Worm (Caenorhabditis elegans) whole organism, L3 larva: ENCODE data around the gene adt-3.

Source experiments
- R02D3.7 ChIP-seq: fragments of 150-350 bp; optimal IDR thresholded peaks from 2 replicates; lab custom pipeline; 2014; ENCODE audit warnings: missing biosample characterization, missing genetic modification characterization
- ZK546.5 ChIP-seq: sonication (generic microtip); optimal IDR thresholded peaks from 2 replicates; lab custom pipeline; 2017; ENCODE audit warnings: missing biosample characterization, missing genetic modification characterization
- aly-2 ChIP-seq: fragments of 150-350 bp; optimal IDR thresholded peaks from 2 replicates; lab custom pipeline; 2014; ENCODE audit warnings: missing biosample characterization, missing genetic modification characterization
- ama-1 ChIP-seq: fragments of 150-350 bp; optimal IDR thresholded peaks from 2 replicates; lab custom pipeline; 2018
- ceh-16 ChIP-seq: sonication (generic microtip); optimal IDR thresholded peaks from 2 replicates; lab custom pipeline; 2017; ENCODE audit warnings: missing biosample characterization, missing genetic modification characterization
- ceh-82 ChIP-seq: fragments of 150-350 bp; optimal IDR thresholded peaks from 2 replicates; lab custom pipeline; 2014; ENCODE audit warnings: missing biosample characterization, missing genetic modification characterization
- egl-27 ChIP-seq: sonication (generic microtip); optimal IDR thresholded peaks from 4 replicates; lab custom pipeline; 2017; ENCODE audit warnings: missing biosample characterization, missing genetic modification reagents, missing genetic modification characterization
- egl-5 ChIP-seq: fragments of 150-350 bp; optimal IDR thresholded peaks from 2 replicates; lab custom pipeline; 2017; ENCODE audit warnings: missing biosample characterization, missing genetic modification reagents, missing genetic modification characterization, inconsistent platforms
- elt-1 ChIP-seq: fragments of 150-350 bp; optimal IDR thresholded peaks from 2 replicates; lab custom pipeline; 2014; ENCODE audit warnings: missing biosample characterization, missing genetic modification characterization
- elt-3 ChIP-seq, 3 experiments: fragments of 150-350 bp in 1 of 3; sonication (generic microtip) in 2 of 3; optimal IDR thresholded peaks; 2 replicates in 2 of 3; 4 replicates in 1 of 3; lab custom pipeline; 2014 to 2017; ENCODE audit warnings: missing biosample characterization in 3 of 3, missing genetic modification characterization in 3 of 3
- fkh-10 ChIP-seq: sonication (generic microtip); optimal IDR thresholded peaks from 2 replicates; lab custom pipeline; 2017; ENCODE audit warnings: missing biosample characterization, missing genetic modification reagents, missing genetic modification characterization
- fkh-2 ChIP-seq: fragments of 150-350 bp; optimal IDR thresholded peaks from 2 replicates; lab custom pipeline; 2014; ENCODE audit warnings: missing biosample characterization, missing genetic modification reagents, missing genetic modification characterization
- hmg-11 ChIP-seq: sonication (generic microtip); optimal IDR thresholded peaks from 2 replicates; lab custom pipeline; 2016; ENCODE audit warnings: missing genetic modification characterization, missing compliant biosample characterization
- jun-1 ChIP-seq: fragments of 150-350 bp; optimal IDR thresholded peaks from 2 replicates; lab custom pipeline; 2014; ENCODE audit warnings: missing biosample characterization, missing genetic modification reagents, missing genetic modification characterization
- lsy-12 ChIP-seq: sonication (generic microtip); optimal IDR thresholded peaks from 2 replicates; lab custom pipeline; 2016; ENCODE audit warnings: mild to moderate bottlenecking, missing genetic modification characterization, missing compliant biosample characterization
- mdl-1 ChIP-seq: fragments of 150-350 bp; optimal IDR thresholded peaks from 2 replicates; lab custom pipeline; 2014; ENCODE audit warnings: missing biosample characterization, missing genetic modification characterization
- mml-1 ChIP-seq: fragments of 150-350 bp; sonication (generic microtip); optimal IDR thresholded peaks from 3 replicates; lab custom pipeline; 2014; ENCODE audit warnings: missing biosample characterization, missing genetic modification characterization
- nfya-1 ChIP-seq: sonication (generic microtip); optimal IDR thresholded peaks from 2 replicates; lab custom pipeline; 2017; ENCODE audit warnings: missing genetic modification characterization, mild to moderate bottlenecking, missing compliant biosample characterization, antibody characterized with exemption, moderate library complexity; ENCODE audit not compliant: insufficient read depth
- nhr-11 ChIP-seq: fragments of 150-350 bp; optimal IDR thresholded peaks from 2 replicates; lab custom pipeline; 2014; ENCODE audit warnings: missing biosample characterization, missing genetic modification characterization
- nhr-12 ChIP-seq: fragments of 150-350 bp; optimal IDR thresholded peaks from 2 replicates; lab custom pipeline; 2014; ENCODE audit warnings: missing biosample characterization, missing genetic modification characterization
- nhr-23 ChIP-seq: fragments of 150-350 bp; optimal IDR thresholded peaks from 2 replicates; lab custom pipeline; 2014; ENCODE audit warnings: missing biosample characterization, missing genetic modification reagents, missing genetic modification characterization
- nhr-237 ChIP-seq: fragments of 150-350 bp; optimal IDR thresholded peaks from 2 replicates; lab custom pipeline; 2014; ENCODE audit warnings: missing biosample characterization, missing genetic modification characterization
- nhr-25 ChIP-seq: sonication (generic microtip); optimal IDR thresholded peaks from 2 replicates; lab custom pipeline; 2017; ENCODE audit warnings: missing biosample characterization, missing genetic modification characterization
- nhr-67 ChIP-seq: fragments of 150-350 bp; optimal IDR thresholded peaks from 2 replicates; lab custom pipeline; 2014; ENCODE audit warnings: missing biosample characterization, missing genetic modification characterization
- nhr-76 ChIP-seq: fragments of 150-350 bp; sonication (generic microtip); optimal IDR thresholded peaks from 5 replicates; lab custom pipeline; 2014; ENCODE audit warnings: missing biosample characterization, missing genetic modification characterization
- pha-4 ChIP-seq: fragments of 150-350 bp; optimal IDR thresholded peaks from 2 replicates; lab custom pipeline; 2014; ENCODE audit warnings: missing biosample characterization, missing genetic modification reagents, missing genetic modification characterization
- sea-2 ChIP-seq: fragments of 150-350 bp; sonication (generic microtip); optimal IDR thresholded peaks from 4 replicates; lab custom pipeline; 2014; ENCODE audit warnings: missing biosample characterization, missing genetic modification reagents, missing genetic modification characterization
- snpc-4 ChIP-seq: fragments of 150-350 bp; optimal IDR thresholded peaks from 2 replicates; lab custom pipeline; 2014; ENCODE audit warnings: missing biosample characterization, missing genetic modification characterization
- tbx-2 ChIP-seq: sonication (generic microtip); optimal IDR thresholded peaks from 2 replicates; lab custom pipeline; 2016; ENCODE audit warnings: mild to moderate bottlenecking, missing genetic modification characterization, missing compliant biosample characterization
- unc-39 ChIP-seq: sonication (generic microtip); optimal IDR thresholded peaks from 4 replicates; lab custom pipeline; 2017; ENCODE audit warnings: missing biosample characterization, missing genetic modification characterization
- zag-1 ChIP-seq: fragments of 150-350 bp; optimal IDR thresholded peaks from 2 replicates; lab custom pipeline; 2014; ENCODE audit warnings: missing biosample characterization, missing genetic modification characterization

Gene adt-3

DNA sequence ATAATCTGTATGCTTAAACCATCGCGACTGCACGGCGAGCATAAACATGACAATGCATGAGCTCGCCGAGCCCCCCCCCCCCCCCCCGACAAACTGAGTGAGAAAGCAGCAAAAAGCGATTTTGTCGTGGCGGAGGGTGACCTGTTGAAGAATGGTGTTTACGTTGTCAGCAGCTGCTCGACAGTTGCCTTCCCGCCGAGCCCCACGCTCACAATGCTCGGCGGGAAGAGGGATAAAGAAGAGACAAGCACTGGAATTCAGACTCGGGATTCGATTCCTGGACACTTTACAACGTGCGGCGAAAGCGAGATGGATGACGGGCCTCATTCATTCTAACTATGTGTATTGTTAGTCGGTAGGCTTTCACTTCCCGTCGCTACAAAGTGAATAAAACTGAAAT, 30.7 kb upstream of the adt-3 start:
- TF ChIP-seq nhr-11 (tag; lab: Kevin White, UChicago) (no peak), ceh-82 (no peak), zag-1 (tag; lab: Kevin White, UChicago) (no peak), nhr-76 (tag; lab: Kevin White, UChicago) (no peak), unc-39 (no peak), ceh-16 (tag; lab: Kevin White, UChicago) (no peak), ama-1 (lab: Kevin White, UChicago) (no peak)

ce11 chrX:3901389-3901788, 30.1 kb upstream of the adt-3 start:
- TF ChIP-seq ama-1 (lab: Kevin White, UChicago) (no peak), fkh-10 (GFP tag; lab: Kevin White, UChicago) (peak; percentile 93), nfya-1 (tag; lab: Kevin White, UChicago) (no peak), aly-2 (tag; lab: Kevin White, UChicago) (no peak), zag-1 (tag; lab: Kevin White, UChicago) (no peak), nhr-237 (tag; lab: Kevin White, UChicago) (no peak), ceh-16 (tag; lab: Kevin White, UChicago) (no peak)
- TF ChIP-seq, all 47 proteins: peak for 1

ce11 chrX:3904568-3904967, 26.9 kb upstream of the adt-3 start, which contains the start of gene sup-12:
Gene sup-12 (plus strand): TSS chrX:3904584.
- TF ChIP-seq fkh-2 (tag; lab: Kevin White, UChicago) (no peak), nhr-12 (no peak), snpc-4 (no peak), hmg-11 (tag; lab: Kevin White, UChicago) (no peak), pha-4 (tag; lab: Kevin White, UChicago) (no peak), jun-1 (no peak), tbx-2 (tag; lab: Kevin White, UChicago) (no peak), nhr-11 (tag; lab: Kevin White, UChicago) (no peak), elt-1 (tag; lab: Kevin White, UChicago) (no peak), nhr-76 (tag; lab: Kevin White, UChicago) (no peak), mdl-1 (tag; lab: Kevin White, UChicago) (no peak), fkh-10 (GFP tag; lab: Kevin White, UChicago) (no peak), nhr-23 (tag; lab: Kevin White, UChicago) (no peak)

- TF ChIP-seq fkh-2 (tag; lab: Kevin White, UChicago) (no peak), sea-2 (GFP tag; lab: Kevin White, UChicago) (no peak), nhr-11 (tag; lab: Kevin White, UChicago) (no peak)
Measured at ce11 chrX:3911280-3911679, 20.2 kb upstream of the adt-3 start, which contains the start of gene T22B2.5. Gene T22B2.5 (minus strand): TSS chrX:3911380.

- no peak for TF ChIP-seq mml-1 (tag; lab: Kevin White, UChicago)
- no peak for TF ChIP-seq nhr-25 (tag; lab: Kevin White, UChicago)
- no peak for TF ChIP-seq elt-3 (tag; optimal IDR thresholded peaks at IDR 0.05; lab: Kevin White, UChicago)
- no peak for TF ChIP-seq egl-27 (tag; lab: Kevin White, UChicago)
- no peak for TF ChIP-seq ZK546.5
- TF ChIP-seq, all 47 proteins: peak for 0
Measured at ce11 chrX:3914273-3914672, 17.2 kb upstream of the adt-3 start.

ce11 chrX:3915748-3916147, 15.7 kb upstream of the adt-3 start, which contains the start of gene idpp-9:
Gene idpp-9 (minus strand): TSS chrX:3915848.
- TF ChIP-seq nhr-23 (tag; lab: Kevin White, UChicago) (no peak), jun-1 (no peak), R02D3.7 (no peak), nhr-67 (no peak), hmg-11 (tag; lab: Kevin White, UChicago) (no peak), egl-5 (tag; lab: Kevin White, UChicago) (no peak), lsy-12 (tag; lab: Kevin White, UChicago) (no peak), aly-2 (tag; lab: Kevin White, UChicago) (no peak), mml-1 (tag; lab: Kevin White, UChicago) (no peak), ama-1 (lab: Kevin White, UChicago) (no peak), nhr-11 (tag; lab: Kevin White, UChicago) (no peak), unc-39 (no peak)
